Worm (Caenorhabditis elegans) whole organism, L4 larva: ENCODE results near the gene mdf-1.

Experiments
- cey-2 ChIP-seq: sonication (generic microtip); optimal IDR thresholded peaks from 3 replicates; lab custom pipeline; 2017; ENCODE audit warnings: missing genetic modification characterization, mild to moderate bottlenecking, missing compliant biosample characterization, antibody characterized with exemption, borderline replicate concordance; ENCODE audit not compliant: insufficient read depth
- dpl-1 ChIP-seq: fragments of 150-350 bp; optimal IDR thresholded peaks from 2 replicates; lab custom pipeline; 2014; ENCODE audit warnings: missing biosample characterization, missing genetic modification reagents, missing genetic modification characterization
- mdl-1 ChIP-seq, 2 experiments: fragments of 150-350 bp in 1 of 2; sonication (generic microtip) in 1 of 2; optimal IDR thresholded peaks; 2 replicates each; lab custom pipeline; 2014 to 2017; ENCODE audit warnings: missing biosample characterization in 2 of 2, missing genetic modification characterization in 2 of 2

ce11 chrV:9516280-9516679 is 27.7 kb downstream of the mdf-1 start:
- TF ChIP-seq dpl-1 (no peak), cey-2 (tag; lab: Kevin White, UChicago) (no peak), mdl-1 (tag; optimal IDR thresholded peaks at IDR 0.05; lab: Kevin White, UChicago) (peak in 1 of 2 experiments; percentile 65)
